Worm (Caenorhabditis elegans) whole organism, young adult: ENCODE results near the gene Y66D12A.19.

ENCODE experiments used
- F49E8.2 ChIP-seq: sonication (generic microtip); optimal IDR thresholded peaks from 3 replicates; lab custom pipeline; 2017; ENCODE audit warnings: missing genetic modification characterization, mild to moderate bottlenecking, missing compliant biosample characterization, antibody characterized with exemption, moderate library complexity; ENCODE audit not compliant: insufficient read depth
- Y56A3A.18 ChIP-seq: fragments of 200-800 bp; sonication (Bioruptor generic); IDR thresholded peaks from 2 replicates; pipeline ENCODE4 v1.3.6; 2022; ENCODE audit warnings: missing genetic modification reagents, missing genetic modification characterization, missing compliant biosample characterization
- Y67H2A.10 ChIP-seq: fragments of 200-800 bp; sonication (Bioruptor generic); conservative IDR thresholded peaks from 2 replicates; pipeline ENCODE4 v1.3.6; 2022; ENCODE audit warnings: missing genetic modification reagents, missing genetic modification characterization, missing compliant biosample characterization
- attf-6 ChIP-seq: fragments of 200-800 bp; sonication (Bioruptor generic); IDR thresholded peaks from 2 replicates; pipeline ENCODE4 v1.3.6; 2022; ENCODE audit warnings: missing genetic modification reagents, missing genetic modification characterization, missing compliant biosample characterization
- snpc-3.4 ChIP-seq: sonication (generic microtip); optimal IDR thresholded peaks from 2 replicates; lab custom pipeline; 2017; ENCODE audit warnings: missing genetic modification characterization, mild to moderate bottlenecking, missing compliant biosample characterization, antibody characterized with exemption, moderate library complexity, missing genotype, missing genetic modification reagents
- snpc-4 ChIP-seq, 5 experiments: fragments of 150-350 bp in 1 of 5; sonication (generic microtip) in 4 of 5; optimal IDR thresholded peaks; 2 replicates each; lab custom pipeline; 2014 to 2018; ENCODE audit warnings: missing genetic modification characterization in 5 of 5, missing biosample characterization in 3 of 5, antibody characterized with exemption in 2 of 5, mild to moderate bottlenecking in 2 of 5, missing compliant biosample characterization in 2 of 5, missing genotype in 2 of 5, moderate library complexity in 2 of 5, missing genetic modification reagents in 1 of 5

ce11 chrIII:11556860-11557259, 48.0 kb downstream of the Y66D12A.19 start:
- no peak for TF ChIP-seq snpc-3.4 (tag; lab: Kevin White, UChicago)
- TF ChIP-seq F49E8.2 (tag; lab: Kevin White, UChicago) = no peak
- TF ChIP-seq snpc-4 (GFP tag; optimal IDR thresholded peaks at IDR 0.05; lab: Kevin White, UChicago) = no peak
- no peak for TF ChIP-seq snpc-4 (tag; optimal IDR thresholded peaks at IDR 0.05; lab: Kevin White, UChicago)
- TF ChIP-seq Y56A3A.18 (GFP tag; lab: Robert Waterston, UW) = no peak
- no peak for TF ChIP-seq attf-6 (GFP tag; lab: Robert Waterston, UW)
- no peak for TF ChIP-seq Y67H2A.10
